Fruit fly (Drosophila melanogaster): ENCODE results near the gene Aldh7A1.

Aldh7A1 gene

DNA sequence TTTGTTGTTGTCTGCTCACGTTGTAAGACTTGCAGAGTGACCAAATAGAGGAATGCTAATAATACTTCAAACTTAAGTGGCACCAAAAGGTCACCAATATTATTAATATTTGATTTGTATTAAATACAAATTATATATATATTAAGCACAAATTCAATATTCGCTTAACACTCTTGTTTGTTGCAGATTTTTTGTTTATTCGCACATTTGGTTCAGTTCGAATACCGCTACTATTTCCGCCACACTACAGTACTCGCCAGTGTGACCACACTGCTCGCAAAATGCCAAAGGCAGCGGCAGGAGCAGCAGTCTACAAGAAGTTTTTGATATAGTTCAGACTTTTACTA is 4.6 kb downstream of the Aldh7A1 start, which contains the start of gene Max (continued):
- TF ChIP-seq corto (GFP tag; optimal IDR thresholded peaks at IDR 0.05) (no peak), CG34224 (GFP tag; IDR thresholded peaks at IDR 0.05; ENCODE audit: partially characterized antibody) (no peak), CG7963 (GFP tag; IDR thresholded peaks at IDR 0.05; ENCODE audit: partially characterized antibody) (no peak), CG9797 (GFP tag; optimal IDR thresholded peaks at IDR 0.05) (peak; percentile 90), vnd (GFP tag; IDR thresholded peaks at IDR 0.05; ENCODE audit: partially characterized antibody) (no peak), sug (tag; optimal IDR thresholded peaks at IDR 0.05) (peak; percentile 76), chif (GFP tag; optimal IDR thresholded peaks at IDR 0.05) (peak in 1 of 2 experiments; percentile 5), CG6791 (GFP tag; IDR thresholded peaks at IDR 0.05; ENCODE audit: partially characterized antibody) (no peak), Ssrp (tag; optimal IDR thresholded peaks at IDR 0.05) (peak; percentile 59), Dll (GFP tag; IDR thresholded peaks at IDR 0.05; ENCODE audit: partially characterized antibody) (0 out of 4 replicates have a peak, but pooled peaks have one; percentile 39), ems (GFP tag; optimal IDR thresholded peaks at IDR 0.05) (peak; percentile 30), CG17385 (GFP tag; optimal IDR thresholded peaks at IDR 0.05) (peak; percentile 72), CG12769 (tag; optimal IDR thresholded peaks at IDR 0.05) (peak; percentile 84), CG12104 (GFP tag; optimal IDR thresholded peaks at IDR 0.05) (peak; percentile 63), slbo (GFP tag; IDR thresholded peaks at IDR 0.05) (peak; percentile 84), lola (GFP tag; optimal IDR thresholded peaks at IDR 0.05) (peak in 1 of 3 experiments; percentile 66), Ets97D (GFP tag; optimal IDR thresholded peaks at IDR 0.05) (no peak), BtbVII (GFP tag; optimal IDR thresholded peaks at IDR 0.05) (peak; percentile 71), Adf1 (GFP tag; IDR thresholded peaks at IDR 0.05) (peak; percentile 44; the same call in 1 of the 2 replicates), CG1024 (GFP tag; IDR thresholded peaks at IDR 0.05) (peak; percentile 36; the same call in 1 of the 2 replicates), hb (GFP tag; IDR thresholded peaks at IDR 0.05; ENCODE audit: partially characterized antibody) (no peak), CG7745 (tag; optimal IDR thresholded peaks at IDR 0.05) (no peak), CG9817 (tag; optimal IDR thresholded peaks at IDR 0.05) (peak; percentile 71), Ada2b (GFP tag; IDR thresholded peaks at IDR 0.05) (peak; percentile 60), wor (GFP tag; IDR thresholded peaks at IDR 0.05) (0 out of 2 replicates have a peak, but pooled peaks have one; percentile 17), CG31388 (GFP tag; optimal IDR thresholded peaks at IDR 0.05) (no peak), nmo (GFP tag; optimal IDR thresholded peaks at IDR 0.05) (peak; percentile 82), CG7372 (GFP tag; IDR thresholded peaks at IDR 0.05) (peak; percentile 42; the same call in 1 of the 2 replicates), kah (GFP tag; optimal IDR thresholded peaks at IDR 0.05) (peak; percentile 30), CG17328 (GFP tag; IDR thresholded peaks at IDR 0.05) (peak; percentile 76), Scr (GFP tag; IDR thresholded peaks at IDR 0.05; ENCODE audit: partially characterized antibody) (0 out of 2 replicates have a peak, but pooled peaks have one; percentile 9), pum (GFP tag; optimal IDR thresholded peaks at IDR 0.05) (no peak), unpg (GFP tag; optimal IDR thresholded peaks at IDR 0.05) (peak; percentile 83), CG11247 (GFP tag; IDR thresholded peaks at IDR 0.05) (peak; percentile 65), Hmr (GFP tag; optimal IDR thresholded peaks at IDR 0.05) (peak; percentile 75), CG6654 (GFP tag; optimal IDR thresholded peaks at IDR 0.05) (peak; percentile 26), klu (GFP tag; IDR thresholded peaks at IDR 0.05) (no peak), slou (GFP tag; optimal IDR thresholded peaks at IDR 0.05) (peak; percentile 24), cwo (GFP tag; optimal IDR thresholded peaks at IDR 0.05) (no peak), gce (GFP tag; IDR thresholded peaks at IDR 0.05) (peak; percentile 68; the same call in 2 of the 3 replicates), HLHmδ (GFP tag; optimal IDR thresholded peaks at IDR 0.05) (no peak), D (optimal IDR thresholded peaks at IDR 0.05) (no peak), D (GFP tag; optimal IDR thresholded peaks at IDR 0.05) (no peak), CG11560 (tag; IDR thresholded peaks at IDR 0.05) (0 out of 3 replicates have a peak, but pooled peaks have one; percentile 29), hth (optimal IDR thresholded peaks at IDR 0.05) (no peak), CG1832 (GFP tag; optimal IDR thresholded peaks at IDR 0.05) (no peak), Sry-δ (GFP tag; optimal IDR thresholded peaks at IDR 0.05) (peak; percentile 5), Deaf1 (tag; optimal IDR thresholded peaks at IDR 0.05) (peak; percentile 44), sr (GFP tag; IDR thresholded peaks at IDR 0.05) (no peak), Hr39 (optimal IDR thresholded peaks at IDR 0.05) (no peak)

Data from whole organism, embryonic.